Worm (Caenorhabditis elegans) whole organism, L4/young adult: ENCODE results near the gene tdpo-1.

ENCODE experiments used
- W03F9.2 ChIP-seq: fragments of 150-350 bp; optimal IDR thresholded peaks from 2 replicates; lab custom pipeline; 2014; ENCODE audit warnings: missing biosample characterization, missing genetic modification characterization
- dao-5 ChIP-seq: sonication (generic microtip); optimal IDR thresholded peaks from 2 replicates; lab custom pipeline; 2016; ENCODE audit warnings: missing genotype, missing genetic modification characterization, moderate library complexity, missing compliant biosample characterization
- him-1 ChIP-seq: sonication (generic microtip); optimal IDR thresholded peaks from 2 replicates; lab custom pipeline; 2016; ENCODE audit warnings: missing genotype, missing genetic modification reagents, missing genetic modification characterization, missing compliant biosample characterization

DNA sequence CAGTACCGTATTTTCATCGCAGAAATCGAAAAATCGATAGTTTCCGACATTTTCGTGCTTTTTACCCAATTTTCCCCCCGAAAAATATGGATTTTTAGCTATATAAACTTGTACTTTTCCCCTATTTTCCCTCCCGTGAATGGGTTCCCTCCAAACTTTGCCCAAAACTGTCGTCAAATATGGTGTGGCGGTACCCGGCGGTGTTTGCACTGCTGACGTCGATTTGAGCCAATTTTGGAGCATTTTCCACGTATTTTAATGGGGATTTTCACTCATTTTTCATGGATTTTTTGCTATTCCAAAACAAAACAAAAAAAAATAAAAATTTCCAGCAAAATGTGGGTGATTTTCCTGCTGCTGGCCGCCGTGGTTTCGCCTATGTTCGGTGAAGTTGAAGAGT, 13.7 kb downstream of the tdpo-1 start, which contains the start of gene Y76B12C.3:
- TF ChIP-seq him-1 (tag; lab: Kevin White, UChicago) (no peak), W03F9.2 (tag; lab: Kevin White, UChicago) (no peak), dao-5 (no peak)
